Worm (Caenorhabditis elegans) whole organism, early embryonic: ENCODE data around the gene ZC190.4.

Source experiments
- B0310.2 ChIP-seq: sonication (generic microtip); optimal IDR thresholded peaks from 2 replicates; lab custom pipeline; 2016; ENCODE audit warnings: mild to moderate bottlenecking, missing genetic modification characterization, missing compliant biosample characterization
- F13C5.2 ChIP-seq: sonication (generic microtip); optimal IDR thresholded peaks from 2 replicates; lab custom pipeline; 2017; ENCODE audit warnings: mild to moderate bottlenecking, missing genetic modification characterization, inconsistent platforms, missing compliant biosample characterization
- aly-1 ChIP-seq: sonication (generic microtip); optimal IDR thresholded peaks from 2 replicates; lab custom pipeline; 2016; ENCODE audit warnings: missing genetic modification characterization, missing compliant biosample characterization
- ama-1 ChIP-seq: fragments of 150-350 bp; optimal IDR thresholded peaks from 2 replicates; lab custom pipeline; 2014
- ceh-13 ChIP-seq: fragments of 200-800 bp; sonication (Bioruptor generic); optimal IDR thresholded peaks from 2 replicates; lab custom pipeline; 2018; ENCODE audit warnings: mild to moderate bottlenecking, missing genetic modification characterization, missing compliant biosample characterization
- ceh-36 ChIP-seq: sonication (generic microtip); optimal IDR thresholded peaks from 2 replicates; lab custom pipeline; 2016; ENCODE audit warnings: missing genetic modification characterization, inconsistent platforms, missing compliant biosample characterization
- ets-7 ChIP-seq: sonication (generic microtip); optimal IDR thresholded peaks from 2 replicates; lab custom pipeline; 2016; ENCODE audit warnings: missing genotype, missing genetic modification characterization, missing compliant biosample characterization
- flt-1 ChIP-seq: fragments of 200-800 bp; sonication (Bioruptor generic); IDR thresholded peaks from 2 replicates; pipeline ENCODE4 v1.3.6; 2022; ENCODE audit warnings: missing genetic modification characterization, missing compliant biosample characterization
- hmbx-1 ChIP-seq: sonication (generic microtip); optimal IDR thresholded peaks from 2 replicates; lab custom pipeline; 2016; ENCODE audit warnings: mild to moderate bottlenecking, missing genetic modification characterization, missing compliant biosample characterization
- hmg-4 ChIP-seq: fragments of 200-800 bp; sonication (Bioruptor generic); optimal IDR thresholded peaks from 2 replicates; lab custom pipeline; 2018; ENCODE audit warnings: mild to moderate bottlenecking, missing genetic modification characterization, missing compliant biosample characterization
- hnd-1 ChIP-seq: sonication (generic microtip); optimal IDR thresholded peaks from 2 replicates; lab custom pipeline; 2016; ENCODE audit warnings: missing genetic modification characterization, missing compliant biosample characterization
- pes-1 ChIP-seq: fragments of 200-800 bp; sonication (Bioruptor generic); IDR thresholded peaks from 2 replicates; pipeline ENCODE4 v1.3.6; 2022; ENCODE audit warnings: missing genetic modification reagents, missing genetic modification characterization, missing compliant biosample characterization
- scrt-1 ChIP-seq: fragments of 200-800 bp; sonication (Bioruptor generic); IDR thresholded peaks from 2 replicates; pipeline ENCODE4 v1.3.6; 2022; ENCODE audit warnings: missing genetic modification characterization, missing compliant biosample characterization
- sea-1 ChIP-seq: fragments of 200-800 bp; sonication (Bioruptor generic); conservative IDR thresholded peaks from 2 replicates; pipeline ENCODE4 v1.3.6; 2022; ENCODE audit warnings: missing genetic modification characterization, missing compliant biosample characterization
- tbx-11 ChIP-seq: fragments of 200-800 bp; sonication (Bioruptor generic); IDR thresholded peaks from 2 replicates; pipeline ENCODE4 v1.3.6; 2022; ENCODE audit warnings: missing genetic modification characterization, missing compliant biosample characterization
- tbx-37 ChIP-seq: fragments of 200-800 bp; sonication (Bioruptor generic); conservative IDR thresholded peaks from 2 replicates; pipeline ENCODE4 v1.3.6; 2022; ENCODE audit warnings: missing genetic modification reagents, missing genetic modification characterization, missing compliant biosample characterization
- tra-4 ChIP-seq: sonication (generic microtip); optimal IDR thresholded peaks from 2 replicates; lab custom pipeline; 2017; ENCODE audit warnings: missing genetic modification characterization, missing compliant biosample characterization

Gene ZC190.4

DNA sequence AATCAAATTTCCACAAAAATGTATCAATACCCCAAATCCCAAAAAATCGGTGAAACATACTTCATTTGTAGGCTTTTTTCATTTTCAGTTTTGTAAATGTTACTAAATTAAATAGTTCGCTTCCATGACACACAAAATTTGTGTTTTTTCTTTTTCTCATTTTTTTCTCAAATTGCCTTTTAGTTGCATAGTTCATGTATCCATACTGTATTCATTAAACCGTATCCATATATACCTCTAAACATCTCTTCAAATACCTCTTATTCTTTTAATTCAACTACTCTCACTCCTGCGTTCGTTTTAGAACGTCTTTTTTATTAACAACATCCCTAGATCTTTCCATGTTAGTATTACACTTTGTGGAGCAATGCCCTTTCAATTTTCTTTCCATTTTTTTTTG lies 4.9 kb downstream of the ZC190.4 start:
- TF ChIP-seq ceh-13 (GFP tag; lab: Kevin White, UChicago) (no peak), tra-4 (tag; lab: Kevin White, UChicago) (no peak), flt-1 (GFP tag; lab: Robert Waterston, UW) (no peak), ceh-36 (tag; lab: Kevin White, UChicago) (no peak), tbx-37 (no peak), aly-1 (tag; lab: Kevin White, UChicago) (no peak), B0310.2 (tag; lab: Kevin White, UChicago) (no peak), scrt-1 (GFP tag; lab: Robert Waterston, UW) (no peak), sea-1 (GFP tag; lab: Robert Waterston, UW) (no peak), hmbx-1 (tag; lab: Kevin White, UChicago) (no peak)

DNA sequence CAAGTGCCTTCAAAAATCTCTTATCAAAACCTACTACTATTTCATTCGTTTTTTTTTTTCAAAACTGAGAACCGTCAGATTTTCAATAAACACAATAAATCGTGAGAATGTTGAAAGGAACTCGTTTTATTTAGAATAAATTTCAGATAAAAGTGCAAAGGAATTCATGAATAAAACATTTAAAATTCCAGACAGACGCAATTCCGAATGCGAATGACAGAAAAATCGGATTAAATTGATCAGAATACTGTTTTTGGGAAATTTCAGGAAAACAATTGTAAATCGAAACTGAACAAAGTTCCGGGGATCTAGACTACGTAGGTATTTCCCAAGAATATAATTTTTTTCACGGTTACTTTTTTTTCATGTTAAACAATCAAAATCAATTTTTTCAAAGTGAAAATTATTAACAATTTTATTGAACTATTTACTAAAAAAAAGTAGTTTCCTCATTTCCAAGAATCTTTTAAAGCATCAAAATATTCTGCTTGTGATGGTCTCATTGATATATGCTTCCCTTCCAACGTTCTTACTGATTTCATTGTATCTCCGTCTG lies 5.8 kb downstream of the ZC190.4 start:
- no peak for TF ChIP-seq ets-7 (tag; lab: Kevin White, UChicago)
- TF ChIP-seq ceh-13 (GFP tag; lab: Kevin White, UChicago): no peak
- TF ChIP-seq tbx-11 (GFP tag; lab: Robert Waterston, UW): no peak
- TF ChIP-seq ama-1: no peak
- TF ChIP-seq B0310.2 (tag; lab: Kevin White, UChicago): no peak
- no peak for TF ChIP-seq hmg-4 (GFP tag; lab: Kevin White, UChicago)
- no peak for TF ChIP-seq tra-4 (tag; lab: Kevin White, UChicago)
- no peak for TF ChIP-seq tbx-37
- no peak for TF ChIP-seq sea-1 (GFP tag; lab: Robert Waterston, UW)
- TF ChIP-seq F13C5.2 (tag; lab: Kevin White, UChicago): no peak
- no peak for TF ChIP-seq aly-1 (tag; lab: Kevin White, UChicago)

DNA sequence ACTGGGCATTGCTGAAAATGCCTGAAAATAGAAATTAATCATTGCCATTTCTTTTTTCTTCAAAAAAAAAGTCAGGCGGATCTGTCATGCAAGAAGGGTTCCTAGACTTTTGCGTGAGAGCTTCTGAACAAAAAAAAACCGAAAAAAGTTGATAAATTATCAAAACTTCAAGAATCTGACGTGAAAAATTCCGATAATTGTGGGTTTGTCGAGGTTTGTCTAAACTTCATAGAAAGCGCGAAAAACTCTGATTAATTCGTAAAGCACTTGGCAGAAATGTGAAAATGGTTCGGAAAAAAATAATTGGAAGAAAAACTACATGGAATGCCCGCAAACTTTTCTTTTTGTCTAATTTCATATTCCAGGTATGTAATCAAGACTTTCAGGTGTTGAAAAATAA lies 7.6 kb downstream of the ZC190.4 start, which contains the start of gene ZC190.5:
ZC190.5 (minus strand) TSS at position 101 of the 400 bp plus-strand sequence.
- TF ChIP-seq hmg-4 (GFP tag; lab: Kevin White, UChicago) (no peak), sea-1 (GFP tag; lab: Robert Waterston, UW) (no peak), tbx-11 (GFP tag; lab: Robert Waterston, UW) (no peak), ceh-36 (tag; lab: Kevin White, UChicago) (no peak), B0310.2 (tag; lab: Kevin White, UChicago) (no peak), ceh-13 (GFP tag; lab: Kevin White, UChicago) (no peak), tra-4 (tag; lab: Kevin White, UChicago) (no peak), flt-1 (GFP tag; lab: Robert Waterston, UW) (no peak), hmbx-1 (tag; lab: Kevin White, UChicago) (no peak)

DNA sequence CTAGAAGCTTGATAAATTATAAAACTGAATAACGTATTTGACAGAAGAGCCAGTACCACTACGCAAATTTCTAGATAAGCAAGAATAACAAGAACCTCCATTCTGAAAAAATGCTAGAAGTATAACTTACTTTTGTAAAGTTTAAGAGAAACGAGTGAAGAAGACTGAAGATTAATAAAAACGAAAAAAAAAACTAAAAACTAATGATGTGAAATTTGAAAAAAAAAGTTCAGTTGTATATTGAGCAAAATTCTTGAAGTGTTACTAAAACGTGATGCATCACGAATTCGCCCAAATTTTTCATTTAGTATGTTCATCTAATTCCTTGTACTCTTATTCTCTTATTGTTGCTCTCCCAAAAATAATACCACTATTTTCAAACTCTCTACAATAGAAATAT lies 11.3 kb downstream of the ZC190.4 start, which contains the start of gene ZC190.6:
ZC190.6 (minus strand) TSS at position 101 of the 400 bp plus-strand sequence.
- TF ChIP-seq ceh-13 (GFP tag; lab: Kevin White, UChicago) (no peak), hmbx-1 (tag; lab: Kevin White, UChicago) (no peak), aly-1 (tag; lab: Kevin White, UChicago) (no peak), ama-1 (no peak), tra-4 (tag; lab: Kevin White, UChicago) (no peak)

DNA sequence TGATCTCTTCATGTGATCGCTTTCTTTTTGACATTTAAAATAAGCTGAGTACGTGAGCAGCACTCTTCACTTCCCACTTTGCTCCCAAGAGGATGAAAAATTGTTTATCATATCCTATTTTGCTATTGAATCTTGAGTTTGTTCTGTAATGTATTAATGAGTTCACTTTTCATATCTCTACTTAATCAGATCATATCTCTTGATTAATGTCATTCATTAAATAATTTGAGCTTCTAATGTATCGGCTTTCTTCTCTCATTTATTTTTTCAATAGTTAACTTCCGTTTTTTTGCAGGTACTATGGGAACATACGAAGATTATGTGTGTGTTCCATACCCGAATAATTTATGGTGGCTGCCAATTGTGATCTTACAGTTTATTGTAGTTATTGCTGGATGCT lies 15.2 kb downstream of the ZC190.4 start, which contains the start of gene ZC190.2:
ZC190.2 (plus strand) TSS at position 301 of the 400 bp plus-strand sequence.
- TF ChIP-seq tbx-37 (no peak), aly-1 (tag; lab: Kevin White, UChicago) (no peak), hnd-1 (no peak), hmbx-1 (tag; lab: Kevin White, UChicago) (no peak), tbx-11 (GFP tag; lab: Robert Waterston, UW) (no peak), ets-7 (tag; lab: Kevin White, UChicago) (no peak)

DNA sequence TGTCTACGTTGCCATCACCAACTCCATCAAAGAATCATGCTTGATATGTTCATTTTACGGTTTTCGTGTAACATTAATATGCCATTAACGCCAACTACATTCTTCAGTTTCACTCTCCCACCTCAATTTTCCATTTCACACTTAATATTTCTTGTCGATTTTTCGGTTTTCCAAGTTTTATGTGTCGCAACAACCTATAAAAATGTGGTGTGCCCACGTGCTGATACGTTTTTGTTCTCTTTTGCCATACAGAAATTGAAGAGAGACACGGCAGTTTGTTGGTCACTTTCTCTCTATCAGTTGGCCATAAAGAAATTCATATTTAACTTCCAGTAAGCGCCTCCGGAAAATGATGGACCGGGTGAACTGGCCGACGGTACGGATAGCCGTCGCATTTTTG lies 16.9 kb downstream of the ZC190.4 start, which contains the start of gene cln-3.3:
cln-3.3 (plus strand) TSS at position 334 of the 400 bp plus-strand sequence.
- TF ChIP-seq pes-1 (GFP tag; lab: Robert Waterston, UW): no peak

- TF ChIP-seq scrt-1 (GFP tag; lab: Robert Waterston, UW): no peak
- no peak for TF ChIP-seq hnd-1
- TF ChIP-seq ets-7 (tag; lab: Kevin White, UChicago): no peak
- TF ChIP-seq ceh-36 (tag; lab: Kevin White, UChicago): no peak
- TF ChIP-seq tbx-37: no peak
- TF ChIP-seq flt-1 (GFP tag; lab: Robert Waterston, UW): no peak
- TF ChIP-seq aly-1 (tag; lab: Kevin White, UChicago): no peak
Observed at ce11 chrV:8683787-8684186, 17.9 kb downstream of the ZC190.4 start.

- TF ChIP-seq tbx-11 (GFP tag; lab: Robert Waterston, UW) (no peak), hmg-4 (GFP tag; lab: Kevin White, UChicago) (no peak), aly-1 (tag; lab: Kevin White, UChicago) (no peak)
Observed at ce11 chrV:8686764-8687163, 20.9 kb downstream of the ZC190.4 start, which contains the start of gene ZC190.7. Gene ZC190.7, minus strand, starts transcription at chrV:8686864.

ce11 chrV:8687707-8688106 lies 21.8 kb downstream of the ZC190.4 start, which contains the start of gene ZC190.8:
Gene ZC190.8, minus strand, starts transcription at chrV:8687807.
- no peak for TF ChIP-seq pes-1 (GFP tag; lab: Robert Waterston, UW)
- no peak for TF ChIP-seq tbx-11 (GFP tag; lab: Robert Waterston, UW)
- no peak for TF ChIP-seq ceh-13 (GFP tag; lab: Kevin White, UChicago)
- TF ChIP-seq flt-1 (GFP tag; lab: Robert Waterston, UW): no peak
- no peak for TF ChIP-seq F13C5.2 (tag; lab: Kevin White, UChicago)
- TF ChIP-seq sea-1 (GFP tag; lab: Robert Waterston, UW): no peak
- TF ChIP-seq hnd-1: no peak
- no peak for TF ChIP-seq ceh-36 (tag; lab: Kevin White, UChicago)
